Worm (Caenorhabditis elegans): ENCODE measurements around the gene E02C12.8.

The E02C12.8 gene

DNA sequence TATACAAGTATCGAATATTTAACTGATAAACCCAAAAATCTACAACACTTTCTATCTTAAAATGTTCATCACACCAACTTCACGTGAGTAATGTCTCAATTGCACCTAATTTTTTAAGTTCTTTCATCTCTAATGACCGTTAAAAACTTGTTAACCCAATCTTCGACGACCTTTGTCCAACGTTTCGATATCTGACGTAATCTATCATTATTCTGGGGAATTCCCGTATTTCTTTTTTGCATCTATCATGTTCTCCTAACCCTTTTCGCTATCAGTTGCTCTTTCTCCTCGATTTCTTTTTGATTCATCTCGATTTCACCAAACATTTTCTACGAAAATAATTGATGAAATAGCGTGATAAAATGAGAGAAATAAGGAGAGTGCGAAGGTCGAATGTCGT lies 45.7 kb downstream of the E02C12.8 start:
- TF ChIP-seq tbx-2 (tag; optimal IDR thresholded peaks at IDR 0.05) (no peak), ZK546.5 (tag; optimal IDR thresholded peaks at IDR 0.05) (no peak), ztf-11 (tag; optimal IDR thresholded peaks at IDR 0.05) (no peak), elt-2 (tag; optimal IDR thresholded peaks at IDR 0.05) (peak; percentile 72), aly-2 (tag; optimal IDR thresholded peaks at IDR 0.05) (no peak), fkh-2 (tag; optimal IDR thresholded peaks at IDR 0.05) (no peak), mml-1 (tag; optimal IDR thresholded peaks at IDR 0.05) (no peak), R02D3.7 (tag; optimal IDR thresholded peaks at IDR 0.05) (no peak), unc-62 (GFP tag; optimal IDR thresholded peaks at IDR 0.05) (no peak), zag-1 (tag; optimal IDR thresholded peaks at IDR 0.05) (no peak), hmg-11 (tag; optimal IDR thresholded peaks at IDR 0.05) (no peak), nhr-11 (tag; optimal IDR thresholded peaks at IDR 0.05) (no peak), snpc-4 (tag; optimal IDR thresholded peaks at IDR 0.05) (no peak), sea-2 (GFP tag; optimal IDR thresholded peaks at IDR 0.05) (no peak), nhr-23 (tag; optimal IDR thresholded peaks at IDR 0.05) (peak; percentile 87), nfya-1 (tag; optimal IDR thresholded peaks at IDR 0.05; ENCODE audit: insufficient read depth) (no peak), skn-1 (tag; optimal IDR thresholded peaks at IDR 0.05) (no peak), nhr-25 (tag; optimal IDR thresholded peaks at IDR 0.05) (peak; percentile 49), nhr-67 (tag; optimal IDR thresholded peaks at IDR 0.05) (no peak), nhr-77 (tag; optimal IDR thresholded peaks at IDR 0.05) (no peak), jun-1 (tag; optimal IDR thresholded peaks at IDR 0.05) (no peak), lin-39 (tag; optimal IDR thresholded peaks at IDR 0.05) (no peak), ceh-16 (tag; optimal IDR thresholded peaks at IDR 0.05) (no peak), ztf-4 (tag; optimal IDR thresholded peaks at IDR 0.05) (no peak), nhr-43 (tag; optimal IDR thresholded peaks at IDR 0.05; ENCODE audit: poor library complexity, severe bottlenecking) (peak; percentile 53), elt-1 (tag; optimal IDR thresholded peaks at IDR 0.05) (no peak), ceh-82 (tag; optimal IDR thresholded peaks at IDR 0.05) (no peak), mdl-1 (tag; optimal IDR thresholded peaks at IDR 0.05) (no peak)

DNA sequence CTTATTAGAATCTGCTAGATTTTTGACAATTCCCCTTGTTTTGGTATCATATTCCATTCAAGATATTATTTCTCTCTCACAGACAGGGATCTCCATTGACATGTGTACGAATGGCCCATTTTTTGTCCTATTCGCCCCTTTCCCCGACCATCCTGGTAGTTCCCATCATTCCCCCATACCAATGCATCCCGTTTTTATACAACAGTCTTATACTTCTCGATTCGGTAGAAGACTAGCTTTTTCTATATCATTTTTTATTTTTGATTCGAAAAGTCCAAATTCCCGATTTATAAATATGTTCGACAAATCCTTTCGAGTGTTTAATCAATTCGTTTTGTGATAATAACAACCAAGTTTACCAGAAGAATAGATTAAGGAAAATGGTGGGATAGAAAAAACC lies 46.5 kb downstream of the E02C12.8 start:
- TF ChIP-seq ztf-11 (tag; optimal IDR thresholded peaks at IDR 0.05) (no peak), egl-5 (tag; optimal IDR thresholded peaks at IDR 0.05) (no peak), sea-2 (GFP tag; optimal IDR thresholded peaks at IDR 0.05) (no peak), elt-1 (tag; optimal IDR thresholded peaks at IDR 0.05) (no peak), mdl-1 (tag; optimal IDR thresholded peaks at IDR 0.05) (no peak), unc-39 (tag; optimal IDR thresholded peaks at IDR 0.05) (no peak), nhr-23 (tag; optimal IDR thresholded peaks at IDR 0.05) (no peak), elt-3 (tag; optimal IDR thresholded peaks at IDR 0.05) (no peak), lin-39 (tag; optimal IDR thresholded peaks at IDR 0.05) (no peak), mml-1 (tag; optimal IDR thresholded peaks at IDR 0.05) (no peak), nhr-11 (tag; optimal IDR thresholded peaks at IDR 0.05) (no peak), hmg-11 (tag; optimal IDR thresholded peaks at IDR 0.05) (no peak), lsy-12 (tag; optimal IDR thresholded peaks at IDR 0.05) (no peak), fkh-2 (tag; optimal IDR thresholded peaks at IDR 0.05) (no peak), nhr-12 (tag; optimal IDR thresholded peaks at IDR 0.05) (no peak), nhr-67 (tag; optimal IDR thresholded peaks at IDR 0.05) (no peak), fkh-10 (GFP tag; optimal IDR thresholded peaks at IDR 0.05) (no peak)

DNA sequence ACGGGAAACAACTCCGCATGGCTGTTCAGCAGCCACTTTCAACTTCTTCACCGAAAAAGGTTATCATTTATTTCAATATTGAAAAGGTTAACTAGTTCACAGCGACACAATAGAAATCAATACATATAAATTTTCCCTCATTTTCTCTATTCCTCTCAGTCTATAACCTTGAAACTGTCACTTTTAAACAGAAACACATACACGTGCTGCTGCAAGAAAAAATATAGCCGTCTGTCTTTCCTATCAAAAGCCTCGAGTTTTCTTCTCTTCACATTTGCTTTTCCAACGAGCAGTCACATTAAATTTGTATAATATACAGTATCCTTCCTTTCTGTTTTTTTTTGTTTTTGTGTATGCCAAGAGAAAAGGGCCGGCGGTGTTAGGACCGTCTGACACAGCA lies 49.2 kb downstream of the E02C12.8 start:
- TF ChIP-seq ztf-11 (tag; optimal IDR thresholded peaks at IDR 0.05), result no peak
- TF ChIP-seq ceh-82 (tag; optimal IDR thresholded peaks at IDR 0.05), result no peak
- TF ChIP-seq fkh-10 (GFP tag; optimal IDR thresholded peaks at IDR 0.05), result no peak
- TF ChIP-seq nhr-77 (tag; optimal IDR thresholded peaks at IDR 0.05), result no peak
- no peak for TF ChIP-seq ceh-28 (tag; optimal IDR thresholded peaks at IDR 0.05)
- no peak for TF ChIP-seq lin-15B (tag; optimal IDR thresholded peaks at IDR 0.05)
- TF ChIP-seq elt-2 (tag; optimal IDR thresholded peaks at IDR 0.05), result peak; percentile 20
- no peak for TF ChIP-seq ZK546.5 (tag; optimal IDR thresholded peaks at IDR 0.05)
- TF ChIP-seq zag-1 (tag; optimal IDR thresholded peaks at IDR 0.05), result no peak
- peak; percentile 14 for TF ChIP-seq pha-4 (tag; optimal IDR thresholded peaks at IDR 0.05)
- no peak for TF ChIP-seq unc-39 (tag; optimal IDR thresholded peaks at IDR 0.05)
- no peak for TF ChIP-seq elt-1 (tag; optimal IDR thresholded peaks at IDR 0.05)
- no peak for TF ChIP-seq nhr-76 (tag; optimal IDR thresholded peaks at IDR 0.05)
- TF ChIP-seq nhr-67 (tag; optimal IDR thresholded peaks at IDR 0.05), result no peak
- TF ChIP-seq nhr-25 (tag; optimal IDR thresholded peaks at IDR 0.05), result peak; percentile 65
- TF ChIP-seq fos-1 (tag; optimal IDR thresholded peaks at IDR 0.05), result no peak
